Worm (Caenorhabditis elegans) whole organism, early embryonic: Measurements from ENCODE around the gene T07A9.15.

Source experiments
- B0310.2 ChIP-seq: sonication (generic microtip); optimal IDR thresholded peaks from 2 replicates; lab custom pipeline; 2016; ENCODE audit warnings: mild to moderate bottlenecking, missing genetic modification characterization, missing compliant biosample characterization
- aly-1 ChIP-seq: sonication (generic microtip); optimal IDR thresholded peaks from 2 replicates; lab custom pipeline; 2016; ENCODE audit warnings: missing genetic modification characterization, missing compliant biosample characterization
- ceh-13 ChIP-seq: fragments of 200-800 bp; sonication (Bioruptor generic); optimal IDR thresholded peaks from 2 replicates; lab custom pipeline; 2018; ENCODE audit warnings: mild to moderate bottlenecking, missing genetic modification characterization, missing compliant biosample characterization
- ceh-36 ChIP-seq: sonication (generic microtip); optimal IDR thresholded peaks from 2 replicates; lab custom pipeline; 2016; ENCODE audit warnings: missing genetic modification characterization, inconsistent platforms, missing compliant biosample characterization
- ets-7 ChIP-seq: sonication (generic microtip); optimal IDR thresholded peaks from 2 replicates; lab custom pipeline; 2016; ENCODE audit warnings: missing genotype, missing genetic modification characterization, missing compliant biosample characterization
- hmbx-1 ChIP-seq: sonication (generic microtip); optimal IDR thresholded peaks from 2 replicates; lab custom pipeline; 2016; ENCODE audit warnings: mild to moderate bottlenecking, missing genetic modification characterization, missing compliant biosample characterization
- hnd-1 ChIP-seq: sonication (generic microtip); optimal IDR thresholded peaks from 2 replicates; lab custom pipeline; 2016; ENCODE audit warnings: missing genetic modification characterization, missing compliant biosample characterization
- tbx-11 ChIP-seq: fragments of 200-800 bp; sonication (Bioruptor generic); IDR thresholded peaks from 2 replicates; pipeline ENCODE4 v1.3.6; 2022; ENCODE audit warnings: missing genetic modification characterization, missing compliant biosample characterization

Gene T07A9.15

DNA sequence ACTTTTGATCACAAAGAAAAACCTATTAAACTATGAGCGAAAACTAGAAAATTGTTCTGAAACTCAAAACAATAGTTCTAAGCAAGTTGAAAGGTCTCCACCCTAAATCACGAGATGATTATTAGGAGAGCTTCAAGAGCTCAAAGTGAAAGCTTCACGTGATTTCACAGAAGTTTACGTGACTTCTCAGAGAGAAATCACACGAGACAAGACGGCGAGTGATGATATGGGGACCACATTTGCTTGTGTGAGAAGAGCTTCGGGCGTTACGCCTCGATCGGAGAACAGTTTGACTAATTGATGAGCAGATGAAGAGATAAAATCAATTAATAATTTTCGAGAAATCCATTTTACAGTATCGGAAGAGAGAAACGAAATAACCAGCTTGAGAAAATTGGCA is 28.4 kb downstream of the T07A9.15 start:
- TF ChIP-seq ets-7 (tag; lab: Kevin White, UChicago) = no peak
- TF ChIP-seq tbx-11 (GFP tag; lab: Robert Waterston, UW) = no peak
- TF ChIP-seq ceh-36 (tag; lab: Kevin White, UChicago) = no peak
- no peak for TF ChIP-seq hnd-1

DNA sequence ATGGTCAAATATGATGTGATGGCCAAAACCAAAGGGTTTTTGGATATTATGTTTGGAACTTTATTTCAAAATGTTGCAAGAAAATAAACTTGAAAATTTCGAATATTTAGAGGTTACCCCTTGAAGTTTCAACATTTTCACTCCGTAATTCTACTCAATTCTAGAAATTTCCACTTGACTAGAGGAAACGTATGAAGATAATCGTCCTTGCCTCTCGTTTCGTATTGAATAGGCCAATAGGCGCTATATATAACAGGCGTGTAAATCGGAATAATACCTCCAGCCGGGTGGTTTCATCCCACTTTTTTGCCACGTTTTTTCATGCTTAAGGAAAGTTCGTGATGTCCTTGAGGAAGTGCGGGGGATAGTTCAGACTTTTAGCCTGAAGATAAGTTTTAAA is 50.1 kb downstream of the T07A9.15 start:
- TF ChIP-seq B0310.2 (tag; lab: Kevin White, UChicago) = no peak
- TF ChIP-seq hmbx-1 (tag; lab: Kevin White, UChicago) = no peak
- TF ChIP-seq aly-1 (tag; lab: Kevin White, UChicago) = no peak
- no peak for TF ChIP-seq ceh-36 (tag; lab: Kevin White, UChicago)
- TF ChIP-seq ceh-13 (GFP tag; lab: Kevin White, UChicago) = no peak
